Worm (Caenorhabditis elegans) whole organism, late embryonic: ENCODE results near the gene F23F1.5.

Experiments
- ahr-1 ChIP-seq: sonication (generic microtip); optimal IDR thresholded peaks from 2 replicates; lab custom pipeline; 2016; ENCODE audit warnings: missing genetic modification characterization, missing compliant biosample characterization
- sdc-2 ChIP-seq: sonication (generic microtip); optimal IDR thresholded peaks from 2 replicates; lab custom pipeline; 2016; ENCODE audit warnings: missing genotype, missing genetic modification characterization, missing compliant biosample characterization

ce11 chrII:65484-65883 is 34.1 kb upstream of the F23F1.5 start:
- no peak for TF ChIP-seq sdc-2
- TF ChIP-seq ahr-1 (tag; lab: Kevin White, UChicago): no peak
